Worm (Caenorhabditis elegans) whole organism, mixed stage, embryonic: ENCODE results near the gene clh-1.

Source experiments
- ceh-39 ChIP-seq: fragments of 150-350 bp; optimal IDR thresholded peaks from 2 replicates; lab custom pipeline; 2014; ENCODE audit warnings: missing biosample characterization, missing genetic modification characterization
- ceh-83 ChIP-seq: fragments of 200-800 bp; sonication (Bioruptor generic); optimal IDR thresholded peaks from 2 replicates; lab custom pipeline; 2018; ENCODE audit warnings: mild to moderate bottlenecking, missing genetic modification characterization, missing compliant biosample characterization
- ces-1 ChIP-seq: fragments of 150-350 bp; optimal IDR thresholded peaks from 2 replicates; lab custom pipeline; 2014; ENCODE audit warnings: missing biosample characterization, missing genetic modification reagents, missing genetic modification characterization
- flh-1 ChIP-seq: fragments of 200-800 bp; sonication (Bioruptor generic); optimal IDR thresholded peaks from 2 replicates; lab custom pipeline; 2018; ENCODE audit warnings: mild to moderate bottlenecking, missing genetic modification characterization, moderate library complexity, missing compliant biosample characterization
- ham-2 ChIP-seq: fragments of 200-800 bp; sonication (Bioruptor generic); optimal IDR thresholded peaks from 2 replicates; lab custom pipeline; 2018; ENCODE audit warnings: mild to moderate bottlenecking, missing genetic modification characterization, missing compliant biosample characterization
- lin-13 ChIP-seq: fragments of 150-350 bp; optimal IDR thresholded peaks from 2 replicates; lab custom pipeline; 2014; ENCODE audit warnings: missing biosample characterization, missing genetic modification characterization
- lin-32 ChIP-seq: fragments of 200-800 bp; sonication (Bioruptor generic); optimal IDR thresholded peaks from 2 replicates; lab custom pipeline; 2018; ENCODE audit warnings: mild to moderate bottlenecking, missing genetic modification characterization, missing compliant biosample characterization
- mep-1 ChIP-seq: fragments of 150-350 bp; optimal IDR thresholded peaks from 2 replicates; lab custom pipeline; 2017; ENCODE audit warnings: missing biosample characterization, missing genetic modification reagents, missing genetic modification characterization, inconsistent platforms
- mls-2 ChIP-seq: sonication (generic microtip); optimal IDR thresholded peaks from 2 replicates; lab custom pipeline; 2016; ENCODE audit warnings: mild to moderate bottlenecking, missing genetic modification characterization, moderate library complexity, missing compliant biosample characterization
- sem-2 ChIP-seq: fragments of 200-800 bp; sonication (Bioruptor generic); optimal IDR thresholded peaks from 2 replicates; lab custom pipeline; 2018; ENCODE audit warnings: mild to moderate bottlenecking, missing genetic modification characterization, missing compliant biosample characterization
- sptf-1 ChIP-seq: sonication (generic microtip); optimal IDR thresholded peaks from 2 replicates; lab custom pipeline; 2017; ENCODE audit warnings: mild to moderate bottlenecking, missing genetic modification characterization, moderate library complexity, missing compliant biosample characterization
- tbx-8 ChIP-seq: fragments of 200-800 bp; sonication (Bioruptor generic); optimal IDR thresholded peaks from 2 replicates; lab custom pipeline; 2018; ENCODE audit warnings: mild to moderate bottlenecking, missing genetic modification characterization, moderate library complexity, missing compliant biosample characterization
- unc-120 ChIP-seq: sonication (generic microtip); optimal IDR thresholded peaks from 2 replicates; lab custom pipeline; 2017; ENCODE audit warnings: missing genetic modification characterization, missing compliant biosample characterization; ENCODE audit not compliant: poor library complexity, severe bottlenecking

Gene clh-1

DNA sequence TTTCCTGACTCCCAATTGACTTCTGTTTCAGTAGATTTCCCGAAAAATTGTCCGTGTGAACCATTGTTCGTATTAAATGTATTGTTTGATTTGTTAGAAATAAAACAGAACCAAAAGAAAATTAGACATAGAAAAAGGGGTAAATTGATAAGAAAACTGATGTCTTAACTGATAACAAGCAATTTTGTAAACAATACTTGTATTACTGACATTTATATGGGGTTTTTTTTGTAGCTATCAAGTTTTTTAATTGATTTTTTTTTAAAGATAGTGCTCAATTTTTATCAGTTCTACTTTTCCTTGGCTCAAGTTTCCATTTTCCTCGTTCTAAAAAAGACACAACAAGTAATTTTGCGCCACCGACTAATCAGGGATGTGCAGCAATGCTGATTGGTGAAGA lies 59.1 kb downstream of the clh-1 start:
- no peak for TF ChIP-seq flh-1 (GFP tag; lab: Kevin White, UChicago)
- no peak for TF ChIP-seq ceh-39
- TF ChIP-seq lin-13 (tag; lab: Kevin White, UChicago), result no peak
- no peak for TF ChIP-seq sem-2
- TF ChIP-seq mls-2 (tag; lab: Kevin White, UChicago), result no peak
- no peak for TF ChIP-seq unc-120 (tag; lab: Kevin White, UChicago)
- TF ChIP-seq lin-32 (GFP tag; lab: Kevin White, UChicago), result no peak
- TF ChIP-seq mep-1, result no peak
- no peak for TF ChIP-seq sptf-1 (tag; lab: Kevin White, UChicago)
- no peak for TF ChIP-seq ham-2 (GFP tag; lab: Kevin White, UChicago)
- TF ChIP-seq ceh-83 (GFP tag; lab: Kevin White, UChicago), result no peak
- no peak for TF ChIP-seq ces-1 (GFP tag; lab: Kevin White, UChicago)
- TF ChIP-seq tbx-8 (GFP tag; lab: Kevin White, UChicago), result no peak
- TF ChIP-seq, all 35 proteins: peak for 0
